Worm (Caenorhabditis elegans) whole organism, L4/young adult: ENCODE data around the gene F22F4.9.

Source experiments
- W03F9.2 ChIP-seq: fragments of 150-350 bp; optimal IDR thresholded peaks from 2 replicates; lab custom pipeline; 2014; ENCODE audit warnings: missing biosample characterization, missing genetic modification characterization
- dao-5 ChIP-seq: sonication (generic microtip); optimal IDR thresholded peaks from 2 replicates; lab custom pipeline; 2016; ENCODE audit warnings: missing genotype, missing genetic modification characterization, moderate library complexity, missing compliant biosample characterization

DNA sequence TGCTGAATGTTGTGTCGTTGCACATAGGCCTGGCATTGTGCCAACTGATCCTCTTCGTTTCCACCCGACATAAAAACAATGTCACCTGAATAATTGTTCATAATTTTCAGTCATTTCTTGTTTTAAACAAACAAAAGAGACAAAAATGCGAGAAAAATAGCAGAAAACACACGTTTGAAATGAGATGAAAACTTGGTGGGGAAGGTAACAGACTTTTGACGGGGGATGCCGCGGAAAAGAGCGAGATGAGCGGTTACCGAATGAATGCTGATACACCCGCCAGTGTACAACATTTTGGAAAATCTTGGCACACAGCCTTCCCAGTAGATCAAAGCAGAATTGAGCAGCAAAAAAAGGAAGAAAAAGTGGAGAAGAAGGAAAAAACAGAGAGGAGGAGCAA lies 21.6 kb downstream of the F22F4.9 start, which contains the start of gene kin-2:
- no peak for TF ChIP-seq dao-5 (tag; lab: Kevin White, UChicago)
- TF ChIP-seq W03F9.2, result no peak
